Worm (Caenorhabditis elegans) whole organism, late embryonic: ENCODE results near the gene B0303.7.

Source experiments
- F13H6.1 ChIP-seq: sonication (generic microtip); optimal IDR thresholded peaks from 2 replicates; lab custom pipeline; 2016; ENCODE audit warnings: missing genetic modification characterization, missing compliant biosample characterization
- K09A11.1 ChIP-seq: sonication (generic microtip); optimal IDR thresholded peaks from 2 replicates; lab custom pipeline; 2017; ENCODE audit warnings: antibody characterized with exemption, mild to moderate bottlenecking, missing genetic modification characterization, missing compliant biosample characterization; ENCODE audit not compliant: insufficient read depth
- Y22D7AL.16 ChIP-seq: sonication (generic microtip); optimal IDR thresholded peaks from 2 replicates; lab custom pipeline; 2016; ENCODE audit warnings: missing genetic modification characterization, missing compliant biosample characterization
- ahr-1 ChIP-seq: sonication (generic microtip); optimal IDR thresholded peaks from 2 replicates; lab custom pipeline; 2016; ENCODE audit warnings: missing genetic modification characterization, missing compliant biosample characterization
- ama-1 ChIP-seq: fragments of 150-350 bp; optimal IDR thresholded peaks from 2 replicates; lab custom pipeline; 2014
- ceh-14 ChIP-seq: sonication (generic microtip); optimal IDR thresholded peaks from 2 replicates; lab custom pipeline; 2016; ENCODE audit warnings: missing genotype, missing genetic modification characterization, missing compliant biosample characterization
- ceh-18 ChIP-seq: sonication (generic microtip); optimal IDR thresholded peaks from 2 replicates; lab custom pipeline; 2016; ENCODE audit warnings: missing genetic modification characterization, missing compliant biosample characterization
- ceh-19 ChIP-seq: fragments of 200-800 bp; sonication (Bioruptor generic); optimal IDR thresholded peaks from 2 replicates; lab custom pipeline; 2018; ENCODE audit warnings: mild to moderate bottlenecking, missing genetic modification characterization, missing compliant biosample characterization
- ceh-2 ChIP-seq: sonication (generic microtip); optimal IDR thresholded peaks from 2 replicates; lab custom pipeline; 2016; ENCODE audit warnings: missing genotype, missing genetic modification characterization, missing compliant biosample characterization
- ceh-22 ChIP-seq: sonication (generic microtip); optimal IDR thresholded peaks from 2 replicates; lab custom pipeline; 2017; ENCODE audit warnings: missing biosample characterization, missing genetic modification characterization
- ceh-31 ChIP-seq: sonication (generic microtip); optimal IDR thresholded peaks from 2 replicates; lab custom pipeline; 2016; ENCODE audit warnings: missing genetic modification characterization, missing compliant biosample characterization
- ceh-34 ChIP-seq: sonication (generic microtip); optimal IDR thresholded peaks from 2 replicates; lab custom pipeline; 2016; ENCODE audit warnings: mild to moderate bottlenecking, missing genetic modification characterization, missing compliant biosample characterization
- ceh-48 ChIP-seq: sonication (generic microtip); optimal IDR thresholded peaks from 2 replicates; lab custom pipeline; 2016; ENCODE audit warnings: missing genetic modification characterization, inconsistent platforms, missing compliant biosample characterization
- ceh-9 ChIP-seq: sonication (generic microtip); optimal IDR thresholded peaks from 2 replicates; lab custom pipeline; 2016; ENCODE audit warnings: mild to moderate bottlenecking, missing genetic modification characterization, inconsistent platforms, missing compliant biosample characterization
- che-1 ChIP-seq: sonication (generic microtip); optimal IDR thresholded peaks from 2 replicates; lab custom pipeline; 2016; ENCODE audit warnings: mild to moderate bottlenecking, missing genetic modification characterization, missing compliant biosample characterization
- dmd-4 ChIP-seq: sonication (generic microtip); optimal IDR thresholded peaks from 2 replicates; lab custom pipeline; 2016; ENCODE audit warnings: borderline replicate concordance, missing genetic modification characterization, missing compliant biosample characterization
- elt-2 ChIP-seq: sonication (generic microtip); optimal IDR thresholded peaks from 2 replicates; lab custom pipeline; 2016; ENCODE audit warnings: missing genetic modification reagents, missing genetic modification characterization, missing compliant biosample characterization
- elt-4 ChIP-seq: sonication (generic microtip); optimal IDR thresholded peaks from 2 replicates; lab custom pipeline; 2016; ENCODE audit warnings: missing genetic modification characterization, missing compliant biosample characterization
- eyg-1 ChIP-seq: sonication (generic microtip); optimal IDR thresholded peaks from 2 replicates; lab custom pipeline; 2016; ENCODE audit warnings: missing genotype, missing genetic modification characterization, missing compliant biosample characterization
- fkh-6 ChIP-seq: sonication (generic microtip); optimal IDR thresholded peaks from 2 replicates; lab custom pipeline; 2016; ENCODE audit warnings: missing genetic modification characterization, missing compliant biosample characterization
- hlh-15 ChIP-seq: sonication (generic microtip); optimal IDR thresholded peaks from 2 replicates; lab custom pipeline; 2016; ENCODE audit warnings: missing genetic modification characterization, missing compliant biosample characterization
- hlh-6 ChIP-seq: sonication (generic microtip); optimal IDR thresholded peaks from 2 replicates; lab custom pipeline; 2016; ENCODE audit warnings: missing genotype, missing genetic modification characterization, missing compliant biosample characterization
- hlh-8 ChIP-seq: sonication (generic microtip); optimal IDR thresholded peaks from 2 replicates; lab custom pipeline; 2016; ENCODE audit warnings: missing genotype, missing genetic modification characterization, missing compliant biosample characterization
- lim-6 ChIP-seq: sonication (generic microtip); optimal IDR thresholded peaks from 2 replicates; lab custom pipeline; 2016; ENCODE audit warnings: missing genetic modification characterization, missing compliant biosample characterization
- madf-2 ChIP-seq: sonication (generic microtip); optimal IDR thresholded peaks from 2 replicates; lab custom pipeline; 2017; ENCODE audit warnings: missing genetic modification characterization, missing compliant biosample characterization
- nhr-232 ChIP-seq: sonication (generic microtip); optimal IDR thresholded peaks from 2 replicates; lab custom pipeline; 2016; ENCODE audit warnings: missing genetic modification characterization, missing compliant biosample characterization
- npax-4 ChIP-seq: sonication (generic microtip); optimal IDR thresholded peaks from 2 replicates; lab custom pipeline; 2016; ENCODE audit warnings: missing genetic modification characterization, missing compliant biosample characterization
- odd-2 ChIP-seq: sonication (generic microtip); optimal IDR thresholded peaks from 2 replicates; lab custom pipeline; 2017; ENCODE audit warnings: antibody characterized with exemption, mild to moderate bottlenecking, missing genetic modification characterization, missing compliant biosample characterization
- pros-1 ChIP-seq: fragments of 150-350 bp; optimal IDR thresholded peaks from 2 replicates; lab custom pipeline; 2014; ENCODE audit warnings: missing biosample characterization, missing genetic modification reagents, missing genetic modification characterization
- rnt-1 ChIP-seq: sonication (generic microtip); optimal IDR thresholded peaks from 2 replicates; lab custom pipeline; 2016; ENCODE audit warnings: missing genetic modification characterization, missing compliant biosample characterization
- sdc-2 ChIP-seq: sonication (generic microtip); optimal IDR thresholded peaks from 2 replicates; lab custom pipeline; 2016; ENCODE audit warnings: missing genotype, missing genetic modification characterization, missing compliant biosample characterization
- syd-9 ChIP-seq: sonication (generic microtip); optimal IDR thresholded peaks from 2 replicates; lab custom pipeline; 2016; ENCODE audit warnings: mild to moderate bottlenecking, missing genetic modification characterization, moderate library complexity, missing compliant biosample characterization
- tbx-2 ChIP-seq: sonication (generic microtip); optimal IDR thresholded peaks from 2 replicates; lab custom pipeline; 2016; ENCODE audit warnings: missing genetic modification characterization, missing compliant biosample characterization
- tbx-7 ChIP-seq: sonication (generic microtip); optimal IDR thresholded peaks from 2 replicates; lab custom pipeline; 2016; ENCODE audit warnings: missing genotype, missing genetic modification characterization, missing compliant biosample characterization
- unc-42 ChIP-seq: sonication (generic microtip); optimal IDR thresholded peaks from 2 replicates; lab custom pipeline; 2016; ENCODE audit warnings: missing genotype, missing genetic modification characterization, missing compliant biosample characterization
- ztf-16 ChIP-seq: sonication (generic microtip); optimal IDR thresholded peaks from 2 replicates; lab custom pipeline; 2017; ENCODE audit warnings: missing genetic modification characterization, missing compliant biosample characterization

Gene B0303.7

DNA sequence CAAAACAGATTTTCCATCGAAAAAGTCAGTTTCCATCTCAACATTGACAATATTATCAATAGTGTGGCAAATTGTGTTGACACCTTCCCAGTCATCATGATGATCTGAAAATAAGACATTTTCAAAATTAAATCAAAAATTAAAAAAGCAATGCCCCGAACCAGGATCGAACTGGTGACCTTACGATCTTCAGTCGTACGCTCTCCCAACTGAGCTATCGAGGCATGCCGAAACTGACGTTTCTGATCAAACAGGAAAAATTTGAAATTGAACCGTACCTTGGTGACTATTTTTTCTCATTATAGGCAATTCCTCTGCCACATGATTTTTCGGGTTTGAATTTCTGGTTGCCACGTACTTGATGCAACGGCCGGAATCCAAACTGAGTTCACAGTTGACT, 40.0 kb upstream of the B0303.7 start:
- TF ChIP-seq eyg-1 (tag; lab: Kevin White, UChicago) (no peak), elt-2 (tag; lab: Kevin White, UChicago) (no peak), ceh-14 (tag; lab: Kevin White, UChicago) (no peak), ztf-16 (tag; lab: Kevin White, UChicago) (no peak), ahr-1 (tag; lab: Kevin White, UChicago) (no peak), lim-6 (tag; lab: Kevin White, UChicago) (no peak), ceh-9 (tag; lab: Kevin White, UChicago) (no peak), ceh-22 (no peak), ceh-18 (tag; lab: Kevin White, UChicago) (no peak), ceh-2 (tag; lab: Kevin White, UChicago) (no peak)
- TF ChIP-seq, all 69 proteins: peak for 0

DNA sequence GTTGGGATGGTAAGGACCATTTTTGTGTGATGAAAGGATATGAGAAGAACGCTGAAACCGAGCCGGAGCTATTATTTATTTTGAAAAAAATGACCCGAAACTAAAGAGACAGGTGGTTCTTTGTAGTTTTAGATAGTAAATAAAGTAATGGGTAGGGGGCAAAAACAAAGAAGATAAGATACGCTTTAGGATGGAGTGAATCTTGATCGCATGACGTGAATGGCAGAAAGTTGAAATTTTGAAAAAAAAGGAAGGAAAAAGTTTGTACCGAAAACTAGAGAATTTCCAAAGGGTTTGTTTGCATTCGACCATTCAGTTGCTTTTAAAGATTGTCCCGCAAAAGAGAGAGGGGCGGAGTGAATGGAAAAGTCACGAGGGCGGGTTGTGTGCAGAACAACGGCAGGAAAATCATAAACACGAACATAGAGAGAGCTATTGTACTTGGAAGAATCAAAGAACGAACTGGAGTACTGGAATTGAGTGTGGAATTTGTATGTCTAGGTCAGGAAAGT, 39.5 kb upstream of the B0303.7 start, which contains the start of gene F22B7.9:
Gene F22B7.9 (minus strand): TSS at position 51 of the 512 bp plus-strand sequence.
- no peak for TF ChIP-seq ceh-22

DNA sequence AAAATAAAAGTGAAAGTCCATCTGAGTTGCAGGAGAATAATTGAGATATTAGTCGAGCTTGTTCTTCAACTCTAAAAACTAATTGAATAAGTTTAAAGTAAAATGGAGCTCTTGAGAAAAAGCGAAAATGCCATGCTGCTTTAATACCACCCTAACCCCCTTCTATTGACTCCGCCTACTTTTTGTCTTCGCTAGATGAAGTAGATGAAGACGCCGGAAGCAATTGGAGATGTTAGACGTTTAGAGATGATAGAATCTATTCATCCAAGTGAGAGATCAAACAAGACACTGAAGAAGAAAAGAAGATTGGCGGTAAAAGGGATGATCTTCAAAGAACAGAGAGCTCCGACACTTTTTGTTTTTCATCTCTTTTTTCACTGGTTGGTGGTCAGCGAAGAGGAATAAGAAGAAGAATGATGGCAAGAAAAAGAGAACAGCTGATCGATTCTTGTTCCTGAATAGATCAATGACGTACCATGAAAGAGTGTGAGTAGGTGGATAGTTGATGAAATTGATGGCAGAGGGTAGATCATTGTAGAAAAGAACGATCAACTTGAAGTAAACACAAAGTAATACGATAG, 38.9 kb upstream of the B0303.7 start:
- TF ChIP-seq ceh-48 (tag; lab: Kevin White, UChicago): no peak
- TF ChIP-seq tbx-7: no peak
- no peak for TF ChIP-seq pros-1 (tag; lab: Kevin White, UChicago)
- TF ChIP-seq nhr-232 (tag; lab: Kevin White, UChicago): no peak
- no peak for TF ChIP-seq hlh-8 (tag; lab: Kevin White, UChicago)
- TF ChIP-seq F13H6.1 (tag; lab: Kevin White, UChicago): no peak
- no peak for TF ChIP-seq ztf-16 (tag; lab: Kevin White, UChicago)
- no peak for TF ChIP-seq ceh-34

DNA sequence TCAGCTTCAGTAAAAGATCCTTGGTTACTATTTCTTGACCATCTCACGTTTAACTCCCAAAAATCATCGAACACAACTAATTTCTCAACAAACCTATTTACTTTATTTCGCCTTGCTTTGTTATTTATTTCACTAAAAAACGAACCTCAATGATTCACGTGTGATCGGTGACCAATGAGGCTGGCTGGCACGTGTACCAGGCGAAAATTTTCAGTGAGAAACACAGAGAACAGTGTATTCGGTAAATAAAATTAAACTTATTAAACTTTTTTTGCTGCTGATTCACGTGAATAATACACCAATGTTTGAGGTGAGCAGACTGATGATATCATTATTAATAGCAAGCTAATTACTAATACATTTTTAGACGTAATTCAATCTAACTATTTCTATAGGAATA, 38.0 kb upstream of the B0303.7 start:
- TF ChIP-seq rnt-1 (tag; lab: Kevin White, UChicago): no peak
- no peak for TF ChIP-seq hlh-15 (tag; lab: Kevin White, UChicago)
- no peak for TF ChIP-seq odd-2 (tag; lab: Kevin White, UChicago)
- TF ChIP-seq syd-9 (tag; lab: Kevin White, UChicago): no peak

DNA sequence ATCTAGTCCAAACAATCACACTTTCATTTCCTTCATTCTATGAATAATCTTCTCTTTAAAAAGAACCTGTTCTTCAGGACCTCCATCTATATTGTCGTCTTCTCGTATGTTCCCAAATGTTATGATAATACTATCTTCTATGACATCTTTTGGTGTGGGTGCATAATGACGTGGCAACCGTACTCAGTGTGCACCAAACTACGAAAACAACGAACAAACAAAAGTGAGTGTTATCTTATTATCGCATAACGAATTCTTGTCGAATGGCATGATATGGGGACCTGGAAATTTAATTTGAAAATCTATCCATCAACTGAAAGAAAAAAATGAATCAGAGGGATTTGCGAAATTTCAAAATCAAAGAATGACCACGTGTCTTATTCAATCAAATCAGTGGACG, 37.4 kb upstream of the B0303.7 start:
- TF ChIP-seq elt-2 (tag; lab: Kevin White, UChicago) (peak; percentile 67), Y22D7AL.16 (tag; lab: Kevin White, UChicago) (no peak)

DNA sequence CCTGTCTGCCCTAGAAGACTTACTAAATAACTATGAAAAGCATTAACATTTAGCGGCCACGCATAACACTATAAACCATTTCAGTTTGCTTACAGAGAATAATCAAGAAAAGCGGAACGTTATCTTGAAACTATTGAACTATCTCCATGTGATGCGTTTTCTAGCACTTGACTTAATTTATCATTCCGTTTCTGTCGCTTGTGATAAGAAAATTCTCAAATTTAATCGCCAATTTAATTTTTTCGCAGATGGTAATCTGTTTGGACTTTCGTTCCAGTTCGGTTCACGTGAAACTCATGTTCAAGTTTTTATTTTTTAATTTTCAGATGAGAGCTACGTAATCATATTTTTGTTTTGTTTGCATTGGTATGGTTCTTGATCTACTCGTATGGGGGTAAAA, 36.5 kb upstream of the B0303.7 start:
- TF ChIP-seq rnt-1 (tag; lab: Kevin White, UChicago): no peak
- TF ChIP-seq elt-2 (tag; lab: Kevin White, UChicago): peak; percentile 81

DNA sequence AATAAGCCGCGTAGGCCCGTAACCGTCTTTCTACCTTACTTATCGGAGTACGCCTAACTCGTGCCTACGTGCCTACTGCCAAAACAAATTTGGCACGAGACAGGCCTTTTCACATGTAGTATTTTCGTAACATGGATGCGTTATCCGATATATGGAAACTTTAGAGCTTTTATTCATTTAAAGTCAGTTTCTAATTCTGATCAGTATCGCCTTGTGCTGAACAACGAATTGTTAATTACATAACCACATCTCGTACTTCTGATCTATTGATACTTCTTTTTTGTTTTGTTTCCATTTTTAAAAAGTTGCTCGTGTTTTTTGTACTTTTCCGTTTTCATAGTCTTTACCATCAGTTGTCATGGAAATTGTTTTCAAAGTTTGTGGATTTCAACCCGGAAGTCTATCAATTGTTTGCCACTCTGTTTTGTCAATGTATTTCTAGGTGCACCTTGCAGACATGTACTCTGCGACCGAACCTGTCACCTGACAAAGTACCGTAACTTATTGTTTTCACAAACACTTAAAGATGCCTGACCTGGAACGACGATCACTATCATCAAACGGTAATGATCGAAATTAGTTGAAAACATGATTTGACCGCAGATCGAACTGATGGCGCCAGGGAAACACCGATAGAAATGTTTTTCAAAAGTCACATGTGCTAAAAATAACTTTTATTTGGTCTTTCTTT, 35.6 kb upstream of the B0303.7 start:
- no peak for TF ChIP-seq ceh-31
- TF ChIP-seq tbx-2: no peak
- TF ChIP-seq ceh-9 (tag; lab: Kevin White, UChicago): no peak
- TF ChIP-seq che-1 (tag; lab: Kevin White, UChicago): no peak
- TF ChIP-seq dmd-4 (tag; lab: Kevin White, UChicago): no peak
- TF ChIP-seq elt-2 (tag; lab: Kevin White, UChicago): no peak
- TF ChIP-seq ceh-22: no peak
- TF ChIP-seq, all 69 proteins: peak for 0

DNA sequence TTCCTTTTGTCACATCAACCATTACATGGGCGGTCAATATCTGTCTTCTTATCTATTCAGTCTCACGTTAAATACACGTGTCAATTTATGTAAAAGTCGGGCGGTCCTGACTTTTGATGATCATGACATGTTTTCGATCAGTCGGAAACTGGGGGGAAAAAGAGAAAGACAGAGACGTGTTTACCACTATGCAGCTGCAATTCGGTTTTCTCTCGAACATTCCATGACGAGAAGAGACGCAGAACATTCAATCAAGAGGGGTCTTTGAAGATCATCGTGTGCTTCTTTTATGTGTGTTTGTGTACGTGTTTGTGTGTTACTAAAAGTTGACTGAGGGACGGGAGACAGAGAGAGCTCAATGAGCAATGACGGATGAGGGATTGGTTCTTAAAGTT, 35.1 kb upstream of the B0303.7 start:
- no peak for TF ChIP-seq ceh-48 (tag; lab: Kevin White, UChicago)
- no peak for TF ChIP-seq eyg-1 (tag; lab: Kevin White, UChicago)
- no peak for TF ChIP-seq hlh-6 (tag; lab: Kevin White, UChicago)
- TF ChIP-seq ceh-18 (tag; lab: Kevin White, UChicago): peak; percentile 96
- no peak for TF ChIP-seq unc-42 (tag; lab: Kevin White, UChicago)
- TF ChIP-seq K09A11.1 (tag; lab: Kevin White, UChicago): peak; percentile 20
- TF ChIP-seq F13H6.1 (tag; lab: Kevin White, UChicago): peak; percentile 72
- TF ChIP-seq ceh-9 (tag; lab: Kevin White, UChicago): no peak
- no peak for TF ChIP-seq npax-4 (tag; lab: Kevin White, UChicago)
- TF ChIP-seq ama-1 (lab: Kevin White, UChicago): no peak
- peak; percentile 33 for TF ChIP-seq hlh-8 (tag; lab: Kevin White, UChicago)
- TF ChIP-seq elt-4: no peak
- TF ChIP-seq ceh-19 (GFP tag; lab: Kevin White, UChicago): no peak
- TF ChIP-seq nhr-232 (tag; lab: Kevin White, UChicago): no peak
- no peak for TF ChIP-seq fkh-6 (tag; lab: Kevin White, UChicago)
- no peak for TF ChIP-seq madf-2 (tag; lab: Kevin White, UChicago)
- TF ChIP-seq sdc-2 (tag; lab: Kevin White, UChicago): no peak
